Worm (Caenorhabditis elegans) whole organism, young adult: ENCODE results near the gene F49F1.14.

Experiments
- K12H6.12 ChIP-seq: fragments of 200-800 bp; sonication (Bioruptor generic); optimal IDR thresholded peaks from 2 replicates; lab custom pipeline; 2018; ENCODE audit warnings: mild to moderate bottlenecking, missing genetic modification characterization, missing compliant biosample characterization
- T07F8.4 ChIP-seq: sonication (generic microtip); optimal IDR thresholded peaks from 2 replicates; lab custom pipeline; 2016; ENCODE audit warnings: mild to moderate bottlenecking, missing genetic modification characterization, moderate library complexity, missing compliant biosample characterization
- Y79H2A.3 ChIP-seq: fragments of 200-800 bp; sonication (Bioruptor generic); conservative IDR thresholded peaks from 2 replicates; pipeline ENCODE4 v1.3.6; 2022; ENCODE audit warnings: missing genetic modification reagents, missing genetic modification characterization, missing compliant biosample characterization
- Y95B8A.8 ChIP-seq: fragments of 200-800 bp; sonication (Bioruptor generic); IDR thresholded peaks from 2 replicates; pipeline ENCODE4 v1.3.6; 2022; ENCODE audit warnings: missing genetic modification reagents, missing genetic modification characterization, missing compliant biosample characterization
- akir-1 ChIP-seq: fragments of 200-800 bp; sonication (Bioruptor generic); optimal IDR thresholded peaks from 2 replicates; lab custom pipeline; 2018; ENCODE audit warnings: mild to moderate bottlenecking, missing genetic modification characterization, moderate library complexity, missing compliant biosample characterization
- attf-3 ChIP-seq: fragments of 200-800 bp; sonication (Bioruptor generic); conservative IDR thresholded peaks from 2 replicates; pipeline ENCODE4 v1.3.6; 2022; ENCODE audit warnings: missing genetic modification reagents, missing genetic modification characterization, missing compliant biosample characterization
- bed-1 ChIP-seq: fragments of 200-800 bp; sonication (Bioruptor generic); IDR thresholded peaks from 2 replicates; pipeline ENCODE4 v1.3.6; 2022; ENCODE audit warnings: missing genetic modification reagents, missing genetic modification characterization, missing compliant biosample characterization
- ceh-100 ChIP-seq: fragments of 200-800 bp; sonication (Bioruptor generic); IDR thresholded peaks from 2 replicates; pipeline ENCODE4 v1.3.6; 2022; ENCODE audit warnings: missing genetic modification reagents, missing genetic modification characterization, missing compliant biosample characterization
- ceh-27 ChIP-seq: fragments of 200-800 bp; sonication (Bioruptor generic); optimal IDR thresholded peaks from 2 replicates; lab custom pipeline; 2018; ENCODE audit warnings: mild to moderate bottlenecking, missing genetic modification characterization, moderate library complexity, missing compliant biosample characterization
- ceh-79 ChIP-seq: sonication (generic microtip); optimal IDR thresholded peaks from 2 replicates; lab custom pipeline; 2017; ENCODE audit warnings: mild to moderate bottlenecking, missing genetic modification characterization, missing compliant biosample characterization
- chd-7 ChIP-seq: sonication (generic microtip); optimal IDR thresholded peaks from 2 replicates; lab custom pipeline; 2016; ENCODE audit warnings: mild to moderate bottlenecking, missing genetic modification characterization, moderate library complexity, missing compliant biosample characterization
- die-1 ChIP-seq: sonication (generic microtip); optimal IDR thresholded peaks from 2 replicates; lab custom pipeline; 2016; ENCODE audit warnings: missing genotype, mild to moderate bottlenecking, missing genetic modification characterization, missing compliant biosample characterization
- dox-1 ChIP-seq: fragments of 200-800 bp; sonication (Bioruptor generic); IDR thresholded peaks from 2 replicates; pipeline ENCODE4 v1.3.6; 2022; ENCODE audit warnings: missing genetic modification reagents, missing genetic modification characterization, missing compliant biosample characterization
- dpl-1 ChIP-seq: fragments of 150-350 bp; optimal IDR thresholded peaks from 2 replicates; lab custom pipeline; 2014; ENCODE audit warnings: missing biosample characterization, missing genetic modification reagents, missing genetic modification characterization
- hmg-20 ChIP-seq: fragments of 200-800 bp; sonication (Bioruptor generic); IDR thresholded peaks from 2 replicates; pipeline ENCODE4 v1.3.6; 2022; ENCODE audit warnings: missing genetic modification reagents, missing genetic modification characterization, missing compliant biosample characterization
- let-526 ChIP-seq: fragments of 200-800 bp; sonication (Bioruptor generic); IDR thresholded peaks from 2 replicates; pipeline ENCODE4 v1.3.6; 2022; ENCODE audit warnings: missing genetic modification reagents, missing genetic modification characterization, missing compliant biosample characterization
- lin-40 ChIP-seq: sonication (generic microtip); optimal IDR thresholded peaks from 2 replicates; lab custom pipeline; 2016; ENCODE audit warnings: missing genetic modification characterization, mild to moderate bottlenecking, missing compliant biosample characterization, missing genotype, missing genetic modification reagents
- rec-8 ChIP-seq, 2 experiments: sonication (generic microtip); optimal IDR thresholded peaks; 2 replicates each; lab custom pipeline; 2016; ENCODE audit warnings: mild to moderate bottlenecking in 2 of 2, missing genetic modification characterization in 2 of 2, missing genetic modification reagents in 2 of 2, missing genotype in 2 of 2, missing biosample characterization in 1 of 2, missing compliant biosample characterization in 1 of 2, moderate library complexity in 1 of 2
- ztf-18 ChIP-seq: sonication (generic microtip); optimal IDR thresholded peaks from 2 replicates; lab custom pipeline; 2016; ENCODE audit warnings: missing genotype, mild to moderate bottlenecking, missing genetic modification characterization, missing compliant biosample characterization
- ztf-28 ChIP-seq: fragments of 200-800 bp; sonication (Bioruptor generic); IDR thresholded peaks from 2 replicates; pipeline ENCODE4 v1.3.6; 2022; ENCODE audit warnings: missing genetic modification reagents, missing genetic modification characterization, missing compliant biosample characterization

Gene F49F1.14

DNA sequence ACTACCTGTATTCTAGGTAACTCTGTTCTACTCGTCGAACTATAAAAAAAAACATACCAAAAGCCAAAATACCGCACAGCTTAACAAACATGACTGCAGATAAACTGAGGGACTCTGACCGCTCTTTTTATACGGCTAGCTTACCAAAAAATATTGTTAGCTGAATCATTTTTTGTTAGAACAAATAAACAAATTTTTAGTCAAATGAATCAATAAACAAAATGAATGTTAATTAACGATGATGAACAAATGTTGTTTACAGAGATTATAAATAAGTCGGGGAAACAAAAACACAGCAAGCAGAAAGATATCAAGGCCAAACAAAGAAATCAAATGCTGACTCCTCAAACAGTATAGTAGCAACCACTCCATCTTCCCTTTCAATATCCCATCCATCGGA, 48.7 kb downstream of the F49F1.14 start, which contains the start of gene ilys-6:
Gene ilys-6 (minus strand): TSS at position 101 of the 400 bp plus-strand sequence.
- TF ChIP-seq dpl-1 (GFP tag; lab: Kevin White, UChicago) (no peak), Y95B8A.8 (GFP tag; lab: Robert Waterston, UW) (no peak), Y79H2A.3 (GFP tag; lab: Robert Waterston, UW) (no peak), chd-7 (tag; lab: Kevin White, UChicago) (no peak), dox-1 (GFP tag; lab: Robert Waterston, UW) (no peak), ceh-100 (GFP tag; lab: Robert Waterston, UW) (no peak), ztf-28 (no peak), rec-8 (tag; optimal IDR thresholded peaks at IDR 0.05; lab: Kevin White, UChicago) (no peak), ceh-79 (tag; lab: Kevin White, UChicago) (no peak), let-526 (no peak), attf-3 (GFP tag; lab: Robert Waterston, UW) (no peak), K12H6.12 (no peak), ceh-27 (GFP tag; lab: Kevin White, UChicago) (no peak), akir-1 (GFP tag; lab: Kevin White, UChicago) (no peak), bed-1 (GFP tag; lab: Robert Waterston, UW) (no peak), hmg-20 (GFP tag; lab: Robert Waterston, UW) (no peak), T07F8.4 (no peak), die-1 (tag; lab: Kevin White, UChicago) (no peak), ztf-18 (no peak), lin-40 (tag; lab: Kevin White, UChicago) (no peak)
